Fruit fly (Drosophila melanogaster) whole organism, embryonic: ENCODE measurements around the gene THG.

Source experiments
- Asciz ChIP-seq: fragments of 200-800 bp; sonication (Bioruptor generic); optimal IDR thresholded peaks from 2 replicates; lab custom pipeline; 2017; ENCODE audit warnings: missing biosample characterization, mild to moderate bottlenecking, missing genetic modification characterization, missing genetic modification reagents
- CG1024 ChIP-seq: fragments of 200-800 bp; sonication (Bioruptor generic); IDR thresholded peaks from 2 replicates; pipeline ENCODE4 v1.3.6; 2022; ENCODE audit warnings: missing biosample characterization, missing genetic modification characterization
- CG10543 ChIP-seq: fragments of 200-800 bp; sonication (Bioruptor generic); optimal IDR thresholded peaks from 3 replicates; lab custom pipeline; 2017; ENCODE audit warnings: missing biosample characterization, mild to moderate bottlenecking, missing genetic modification characterization, moderate library complexity
- CG11456 ChIP-seq: fragments of 200-800 bp; sonication (Bioruptor generic); IDR thresholded peaks from 3 replicates; pipeline ENCODE4 v1.3.6; 2022; ENCODE audit warnings: missing biosample characterization, missing genetic modification characterization
- CG11560 ChIP-seq: fragments of 200-800 bp; sonication (Bioruptor generic); IDR thresholded peaks from 3 replicates; pipeline ENCODE4 v1.3.6; 2022; ENCODE audit warnings: missing biosample characterization, missing genetic modification characterization
- CG13894 ChIP-seq: fragments of 200-800 bp; sonication (Bioruptor generic); optimal IDR thresholded peaks from 3 replicates; lab custom pipeline; 2018; ENCODE audit warnings: missing biosample characterization, mild to moderate bottlenecking, missing genetic modification characterization, moderate library complexity
- CG14860 ChIP-seq: fragments of 200-800 bp; sonication (Bioruptor generic); IDR thresholded peaks from 3 replicates; pipeline ENCODE4 v1.3.6; 2022; ENCODE audit warnings: missing biosample characterization, missing genetic modification characterization; ENCODE audit not compliant: partially characterized antibody
- CG15479 ChIP-seq: fragments of 200-800 bp; sonication (Bioruptor generic); optimal IDR thresholded peaks from 3 replicates; lab custom pipeline; 2019; ENCODE audit warnings: missing biosample characterization, mild to moderate bottlenecking, missing genetic modification characterization, moderate library complexity
- CG15601 ChIP-seq: fragments of 200-800 bp; sonication (Bioruptor generic); optimal IDR thresholded peaks from 3 replicates; lab custom pipeline; 2019; ENCODE audit warnings: missing biosample characterization, mild to moderate bottlenecking, missing genetic modification characterization, moderate library complexity
- CG1647 ChIP-seq: fragments of 200-800 bp; sonication (Bioruptor generic); optimal IDR thresholded peaks from 3 replicates; lab custom pipeline; 2016; ENCODE audit warnings: missing biosample characterization, missing genetic modification characterization
- CG18619 ChIP-seq: fragments of 200-800 bp; sonication (Bioruptor generic); optimal IDR thresholded peaks from 3 replicates; lab custom pipeline; 2017; ENCODE audit warnings: missing biosample characterization, mild to moderate bottlenecking, missing genetic modification characterization
- CG3065 ChIP-seq: fragments of 200-800 bp; sonication (Bioruptor generic); optimal IDR thresholded peaks from 2 replicates; lab custom pipeline; 2016; ENCODE audit warnings: missing biosample characterization, missing genetic modification characterization
- CG32767 ChIP-seq: fragments of 200-800 bp; sonication (Bioruptor generic); IDR thresholded peaks from 2 replicates; pipeline ENCODE4 v1.3.6; 2022; ENCODE audit warnings: missing biosample characterization, missing genetic modification characterization
- CG33557 ChIP-seq: fragments of 200-800 bp; sonication (Bioruptor generic); optimal IDR thresholded peaks from 2 replicates; lab custom pipeline; 2019; ENCODE audit warnings: missing biosample characterization, mild to moderate bottlenecking, missing genetic modification characterization, moderate library complexity
- CG34224 ChIP-seq: fragments of 200-800 bp; sonication (Bioruptor generic); IDR thresholded peaks from 3 replicates; pipeline ENCODE4 v1.3.6; 2022; ENCODE audit warnings: missing biosample characterization, missing genetic modification characterization; ENCODE audit not compliant: partially characterized antibody
- CG3995 ChIP-seq: fragments of 200-800 bp; sonication (Bioruptor generic); optimal IDR thresholded peaks from 3 replicates; lab custom pipeline; 2016; ENCODE audit warnings: missing biosample characterization, missing genetic modification characterization
- CG4282 ChIP-seq: fragments of 200-800 bp; sonication (Bioruptor generic); optimal IDR thresholded peaks from 2 replicates; lab custom pipeline; 2016; ENCODE audit warnings: missing biosample characterization, missing genetic modification characterization
- CG4360 ChIP-seq: fragments of 200-800 bp; sonication (Bioruptor generic); IDR thresholded peaks from 2 replicates; pipeline ENCODE4 v1.3.6; 2022; ENCODE audit warnings: missing biosample characterization, missing genetic modification characterization
- CG6654 ChIP-seq: fragments of 200-800 bp; sonication (Bioruptor generic); optimal IDR thresholded peaks from 2 replicates; lab custom pipeline; 2017; ENCODE audit warnings: missing biosample characterization, mild to moderate bottlenecking, missing genetic modification characterization
- CG7786 ChIP-seq: fragments of 200-800 bp; sonication (Bioruptor generic); optimal IDR thresholded peaks from 2 replicates; lab custom pipeline; 2016; ENCODE audit warnings: missing biosample characterization, missing genetic modification characterization
- CG8281 ChIP-seq: fragments of 200-800 bp; sonication (Bioruptor generic); optimal IDR thresholded peaks from 2 replicates; lab custom pipeline; 2018; ENCODE audit warnings: missing biosample characterization, mild to moderate bottlenecking, missing genetic modification characterization, moderate library complexity
- CG8290 ChIP-seq, 3 experiments: fragments of 200-800 bp; sonication (Bioruptor generic); optimal IDR thresholded peaks; 2 replicates each; lab custom pipeline; 2016 to 2019; ENCODE audit warnings: missing biosample characterization in 3 of 3, missing genetic modification characterization in 3 of 3, mild to moderate bottlenecking in 2 of 3, moderate library complexity in 1 of 3
- CG9817 ChIP-seq: fragments of 200-800 bp; sonication (Bioruptor generic); optimal IDR thresholded peaks from 2 replicates; lab custom pipeline; 2018; ENCODE audit warnings: missing biosample characterization, mild to moderate bottlenecking, missing genetic modification characterization, moderate library complexity
- CG9876 ChIP-seq: fragments of 200-800 bp; sonication (Bioruptor generic); optimal IDR thresholded peaks from 2 replicates; lab custom pipeline; 2016; ENCODE audit warnings: missing biosample characterization, missing genetic modification characterization
- Dad ChIP-seq: fragments of 200-800 bp; sonication (Bioruptor generic); optimal IDR thresholded peaks from 3 replicates; lab custom pipeline; 2016; ENCODE audit warnings: missing biosample characterization, missing genetic modification characterization
- Dll ChIP-seq: fragments of 200-800 bp; sonication (Bioruptor generic); IDR thresholded peaks from 4 replicates; pipeline ENCODE4 v1.3.6; 2022; ENCODE audit warnings: missing biosample characterization, missing genetic modification characterization; ENCODE audit not compliant: partially characterized antibody
- Fer3 ChIP-seq: fragments of 200-800 bp; sonication (Bioruptor generic); optimal IDR thresholded peaks from 2 replicates; lab custom pipeline; 2018; ENCODE audit warnings: missing biosample characterization, mild to moderate bottlenecking, missing genetic modification characterization, moderate library complexity
- GATAe ChIP-seq: fragments of 200-800 bp; sonication (Bioruptor generic); conservative IDR thresholded peaks from 2 replicates; pipeline ENCODE4 v1.3.6; 2022; ENCODE audit warnings: missing biosample characterization, missing genetic modification characterization
- HLH54F ChIP-seq: fragments of 200-800 bp; sonication (Bioruptor generic); optimal IDR thresholded peaks from 3 replicates; lab custom pipeline; 2016; ENCODE audit warnings: missing biosample characterization, missing genetic modification characterization
- Hr3 ChIP-seq: fragments of 200-800 bp; sonication (Bioruptor generic); optimal IDR thresholded peaks from 3 replicates; lab custom pipeline; 2016; ENCODE audit warnings: missing biosample characterization, missing genetic modification characterization
- MBD-R2 ChIP-seq: fragments of 200-800 bp; sonication (Bioruptor generic); IDR thresholded peaks from 2 replicates; pipeline ENCODE4 v1.3.6; 2022; ENCODE audit warnings: missing biosample characterization, missing genetic modification characterization
- Med ChIP-seq: fragments of 200-800 bp; sonication (Bioruptor generic); peaks from one replicate; lab custom pipeline; 2016; ENCODE audit warnings: missing biosample characterization, missing genetic modification characterization, mild to moderate bottlenecking, inconsistent platforms, moderate library complexity
- ac ChIP-seq: fragments of 200-800 bp; sonication (Bioruptor generic); optimal IDR thresholded peaks from 3 replicates; lab custom pipeline; 2017; ENCODE audit warnings: missing biosample characterization, mild to moderate bottlenecking, missing genetic modification characterization
- amos ChIP-seq: fragments of 200-800 bp; sonication (Bioruptor generic); IDR thresholded peaks from 2 replicates; pipeline ENCODE4 v1.3.6; 2022; ENCODE audit warnings: missing biosample characterization, missing genetic modification characterization; ENCODE audit not compliant: partially characterized antibody
- ato ChIP-seq: fragments of 200-800 bp; sonication (Bioruptor generic); IDR thresholded peaks from 2 replicates; pipeline ENCODE4 v1.3.6; 2022; ENCODE audit warnings: missing biosample characterization, missing genetic modification characterization; ENCODE audit not compliant: partially characterized antibody
- bab2 ChIP-seq: fragments of 200-800 bp; sonication (Bioruptor generic); optimal IDR thresholded peaks from 2 replicates; lab custom pipeline; 2016; ENCODE audit warnings: missing biosample characterization, missing genetic modification characterization
- bsh ChIP-seq, 2 experiments: fragments of 200-800 bp; sonication (Bioruptor generic); optimal IDR thresholded peaks; 2 replicates each; lab custom pipeline; 2017 to 2018; ENCODE audit warnings: mild to moderate bottlenecking in 2 of 2, missing biosample characterization in 2 of 2, missing genetic modification characterization in 2 of 2, moderate library complexity in 1 of 2
- cad ChIP-seq: fragments of >200 bp; optimal IDR thresholded peaks from 2 replicates; lab custom pipeline; 2017; ENCODE audit warnings: missing biosample characterization, missing genetic modification characterization
- cg ChIP-seq: fragments of 200-800 bp; sonication (Bioruptor generic); optimal IDR thresholded peaks from 3 replicates; lab custom pipeline; 2019; ENCODE audit warnings: missing biosample characterization, mild to moderate bottlenecking, missing genetic modification characterization, moderate library complexity
- dmrt11E ChIP-seq: fragments of 200-800 bp; sonication (Bioruptor generic); optimal IDR thresholded peaks from 3 replicates; lab custom pipeline; 2018; ENCODE audit warnings: missing biosample characterization, mild to moderate bottlenecking, missing genetic modification characterization, moderate library complexity
- gcm2 ChIP-seq: fragments of 200-800 bp; sonication (Bioruptor generic); optimal IDR thresholded peaks from 2 replicates; lab custom pipeline; 2016; ENCODE audit warnings: missing biosample characterization, missing genetic modification characterization
- ham ChIP-seq: fragments of 200-800 bp; sonication (Bioruptor generic); IDR thresholded peaks from 2 replicates; pipeline ENCODE4 v1.3.6; 2022; ENCODE audit warnings: missing biosample characterization, missing genetic modification characterization
- jumu ChIP-seq: fragments of 200-800 bp; sonication (Bioruptor generic); optimal IDR thresholded peaks from 3 replicates; lab custom pipeline; 2016; ENCODE audit warnings: missing biosample characterization, missing genetic modification characterization
- phol ChIP-seq: fragments of 200-800 bp; sonication (Bioruptor generic); optimal IDR thresholded peaks from 3 replicates; lab custom pipeline; 2018; ENCODE audit warnings: missing biosample characterization, mild to moderate bottlenecking, missing genetic modification characterization, moderate library complexity
- sd ChIP-seq: fragments of 200-800 bp; sonication (Bioruptor generic); optimal IDR thresholded peaks from 3 replicates; lab custom pipeline; 2018; ENCODE audit warnings: missing biosample characterization, mild to moderate bottlenecking, missing genetic modification characterization, moderate library complexity
- zen ChIP-seq: fragments of 200-800 bp; sonication (Bioruptor generic); optimal IDR thresholded peaks from 3 replicates; lab custom pipeline; 2018; ENCODE audit warnings: missing biosample characterization, mild to moderate bottlenecking, missing genetic modification characterization, moderate library complexity
- zen2 ChIP-seq: fragments of 200-800 bp; sonication (Bioruptor generic); IDR thresholded peaks from 3 replicates; pipeline ENCODE4 v1.3.6; 2022; ENCODE audit warnings: missing biosample characterization, missing genetic modification characterization; ENCODE audit not compliant: partially characterized antibody
- zf30C ChIP-seq: fragments of 200-800 bp; sonication (Bioruptor generic); optimal IDR thresholded peaks from 3 replicates; lab custom pipeline; 2018; ENCODE audit warnings: missing biosample characterization, mild to moderate bottlenecking, missing genetic modification characterization

THG gene

dm6 chr2L:15039309-15039772 lies 29.8 kb upstream of the THG start (continued):
- TF ChIP-seq CG13894 (tag; lab: Kevin White, UChicago) (no peak), ato (peak; percentile 87), CG10543 (peak; percentile 9), HLH54F (peak; percentile 23), CG8281 (no peak), CG18619 (GFP tag; lab: Kevin White, UChicago) (peak; percentile 31), bsh (GFP tag; optimal IDR thresholded peaks at IDR 0.05; lab: Kevin White, UChicago) (no peak), Fer3 (peak; percentile 3), CG7786 (peak; percentile 2), CG9817 (peak; percentile 61), CG6654 (no peak), Med (GFP tag; lab: Kevin White, UChicago) (peak; percentile 93), CG32767 (GFP tag; lab: Robert Waterston, UW) (0 out of 2 replicates have a peak, but pooled peaks have one; percentile 8), cg (GFP tag; lab: Kevin White, UChicago) (peak; percentile 55), jumu (no peak), CG33557 (GFP tag; lab: Kevin White, UChicago) (peak; percentile 0), CG3065 (GFP tag; lab: Kevin White, UChicago) (peak; percentile 1), CG4360 (GFP tag; lab: Robert Waterston, UW) (peak; percentile 92), dmrt11E (tag; lab: Kevin White, UChicago) (peak; percentile 24), CG8290 (GFP tag; optimal IDR thresholded peaks at IDR 0.05; lab: Kevin White, UChicago) (peak; percentile 17), CG8290 (tag; optimal IDR thresholded peaks at IDR 0.05; lab: Kevin White, UChicago) (no peak), CG15479 (GFP tag; lab: Kevin White, UChicago) (peak; percentile 15), gcm2 (GFP tag; lab: Kevin White, UChicago) (no peak), bab2 (GFP tag; lab: Kevin White, UChicago) (peak; percentile 24), Asciz (GFP tag; lab: Kevin White, UChicago) (no peak), amos (peak; percentile 94), zen2 (GFP tag; lab: Robert Waterston, UW) (peak; percentile 88), CG11560 (tag; lab: Robert Waterston, UW) (no peak), CG3995 (GFP tag; lab: Kevin White, UChicago) (no peak), sd (no peak), CG34224 (peak; percentile 75), Dll (peak; percentile 83), zf30C (no peak), GATAe (no peak), zen (tag; lab: Kevin White, UChicago) (peak; percentile 39), Hr3 (GFP tag; lab: Kevin White, UChicago) (no peak), CG15601 (tag; lab: Kevin White, UChicago) (peak; percentile 32), ac (GFP tag; lab: Kevin White, UChicago) (peak; percentile 60), CG1024 (GFP tag; lab: Robert Waterston, UW) (0 out of 2 replicates have a peak, but pooled peaks have one; percentile 9), CG4282 (GFP tag; lab: Kevin White, UChicago) (peak; percentile 21), CG11456 (no peak; the same call in none of the 3 replicates), ham (GFP tag; lab: Robert Waterston, UW) (no peak), cad (GFP tag; lab: Kevin White, UChicago) (no peak), MBD-R2 (GFP tag; lab: Robert Waterston, UW) (peak; percentile 87), CG1647 (GFP tag; lab: Kevin White, UChicago) (peak; percentile 48), Dad (GFP tag; lab: Kevin White, UChicago) (peak; percentile 8), CG9876 (no peak), CG14860 (peak; percentile 78), phol (tag; lab: Kevin White, UChicago) (peak; percentile 47)
